Fruit fly (Drosophila melanogaster): ENCODE measurements around the gene CG42655.

DNA sequence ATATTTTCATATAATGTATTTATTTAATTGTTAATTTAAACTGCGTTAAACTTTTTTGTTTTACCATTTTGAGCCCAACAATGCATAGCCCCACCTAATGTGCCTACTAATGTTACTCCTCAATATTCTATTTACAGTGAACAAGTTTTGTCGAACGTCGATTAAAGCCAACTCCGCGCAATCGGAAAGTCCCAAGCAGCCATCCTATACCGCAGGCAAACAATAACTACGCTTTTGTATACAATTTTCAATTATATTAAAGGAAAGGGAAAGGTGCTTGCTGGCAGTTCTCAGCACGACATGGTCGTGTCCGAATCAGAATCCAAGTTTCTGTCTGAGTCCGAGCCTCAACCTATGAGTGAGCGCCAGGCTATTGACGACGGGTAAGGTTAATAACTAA is 27.9 kb upstream of the CG42655 start, which contains the start of gene CG17732:
- no peak for TF ChIP-seq zf30C (GFP tag; optimal IDR thresholded peaks at IDR 0.05)
- no peak for TF ChIP-seq schlank (tag; optimal IDR thresholded peaks at IDR 0.05)
- TF ChIP-seq cwo (GFP tag; optimal IDR thresholded peaks at IDR 0.05) = no peak
- no peak for TF ChIP-seq gro (GFP tag; optimal IDR thresholded peaks at IDR 0.05)
- no peak for TF ChIP-seq Dek (tag; optimal IDR thresholded peaks at IDR 0.05)
- no peak for TF ChIP-seq CG4328 (GFP tag; optimal IDR thresholded peaks at IDR 0.05)
- no peak for TF ChIP-seq CG14965 (GFP tag; optimal IDR thresholded peaks at IDR 0.05; ENCODE audit: borderline replicate concordance)
- no peak for TF ChIP-seq CG10321 (GFP tag; IDR thresholded peaks at IDR 0.05)
- TF ChIP-seq croc (GFP tag; conservative IDR thresholded peaks at IDR 0.05) = no peak
- TF ChIP-seq corto (GFP tag; optimal IDR thresholded peaks at IDR 0.05) = no peak
